Fruit fly (Drosophila melanogaster) whole organism, prepupa: ENCODE measurements around the gene ATPsynB.

Experiments used
- CG11294 ChIP-seq: fragments of 200-800 bp; sonication (Bioruptor generic); IDR thresholded peaks from 2 replicates; pipeline ENCODE4 v1.3.6; 2022; ENCODE audit warnings: missing biosample characterization, missing genetic modification characterization
- CG6808 ChIP-seq: fragments of 200-800 bp; sonication (Bioruptor generic); optimal IDR thresholded peaks from 3 replicates; lab custom pipeline; 2017; ENCODE audit warnings: missing biosample characterization, missing genetic modification characterization, mild to moderate bottlenecking, moderate library complexity, missing genetic modification reagents
- Lpt ChIP-seq: fragments of 200-800 bp; sonication (Bioruptor generic); optimal IDR thresholded peaks from 3 replicates; lab custom pipeline; 2016; ENCODE audit warnings: missing biosample characterization, missing genetic modification characterization

dm6 chr3L:9745393-9745792, 15.6 kb downstream of the ATPsynB start:
- peak; percentile 63 for TF ChIP-seq Lpt (GFP tag; lab: Kevin White, UChicago)
- peak; percentile 63; the same call in 1 of the 2 replicates for TF ChIP-seq CG11294 (GFP tag; lab: Robert Waterston, UW)
- TF ChIP-seq CG6808, result no peak
